Fruit fly (Drosophila melanogaster) whole organism, wandering third instar larva: ENCODE data around the gene IP3K2.

Source experiments
- Abd-B ChIP-seq: fragments of >200 bp; optimal IDR thresholded peaks from 2 replicates; lab custom pipeline; 2017; ENCODE audit warnings: missing biosample characterization, missing genetic modification characterization
- CG32264 ChIP-seq: fragments of 200-800 bp; sonication (Bioruptor generic); optimal IDR thresholded peaks from 2 replicates; lab custom pipeline; 2016; ENCODE audit warnings: missing biosample characterization, missing genetic modification characterization
- CG9705 ChIP-seq: fragments of 200-800 bp; sonication (Bioruptor generic); optimal IDR thresholded peaks from 2 replicates; lab custom pipeline; 2018; ENCODE audit warnings: missing biosample characterization, mild to moderate bottlenecking, missing genetic modification characterization
- CrebA ChIP-seq: fragments of 200-800 bp; sonication (Bioruptor generic); optimal IDR thresholded peaks from 2 replicates; lab custom pipeline; 2016; ENCODE audit warnings: missing biosample characterization, mild to moderate bottlenecking, missing genetic modification characterization, borderline replicate concordance
- Dfd ChIP-seq: fragments of >200 bp; optimal IDR thresholded peaks from 2 replicates; lab custom pipeline; 2017; ENCODE audit warnings: missing biosample characterization, missing genetic modification characterization
- Dif ChIP-seq: fragments of 200-275, 200-300 bp; sonication (Bioruptor generic); optimal IDR thresholded peaks from 2 replicates; lab custom pipeline; 2018; ENCODE audit warnings: missing biosample characterization, missing genetic modification characterization; ENCODE audit not compliant: partially characterized antibody
- GATAd ChIP-seq: sonication (Bioruptor generic); optimal IDR thresholded peaks from 2 replicates; lab custom pipeline; 2016; ENCODE audit warnings: missing biosample characterization, missing genetic modification characterization
- HLH106 ChIP-seq: fragments of 200-800 bp; optimal IDR thresholded peaks from 3 replicates; lab custom pipeline; 2019; ENCODE audit warnings: missing biosample characterization, mild to moderate bottlenecking, missing genetic modification characterization, moderate library complexity
- Hnf4 ChIP-seq: fragments of 200-800 bp; sonication (Bioruptor generic); optimal IDR thresholded peaks from 2 replicates; lab custom pipeline; 2016; ENCODE audit warnings: missing biosample characterization, mild to moderate bottlenecking, missing genetic modification characterization
- Hr78 ChIP-seq: fragments of >200 bp; optimal IDR thresholded peaks from 2 replicates; lab custom pipeline; 2017; ENCODE audit warnings: missing biosample characterization, missing genetic modification characterization
- Hr83 ChIP-seq: fragments of 200-300 bp; sonication (Bioruptor generic); optimal IDR thresholded peaks from 2 replicates; lab custom pipeline; 2016; ENCODE audit warnings: missing biosample characterization, mild to moderate bottlenecking, missing genetic modification characterization, moderate library complexity; ENCODE audit not compliant: poor library complexity, severe bottlenecking
- Jra ChIP-seq: sonication (Bioruptor generic); optimal IDR thresholded peaks from 2 replicates; lab custom pipeline; 2016; ENCODE audit warnings: missing biosample characterization, missing genetic modification characterization
- Mio ChIP-seq: sonication (Bioruptor generic); optimal IDR thresholded peaks from 2 replicates; lab custom pipeline; 2016; ENCODE audit warnings: missing biosample characterization, missing genetic modification characterization
- Myc ChIP-seq: fragments of >200 bp; optimal IDR thresholded peaks from 2 replicates; lab custom pipeline; 2017
- N ChIP-seq: fragments of >200 bp; optimal IDR thresholded peaks from 2 replicates; lab custom pipeline; 2018; ENCODE audit warnings: missing biosample characterization, missing external identifiers, missing genetic modification characterization
- OdsH ChIP-seq: fragments of 200-800 bp; sonication (Bioruptor generic); optimal IDR thresholded peaks from 2 replicates; lab custom pipeline; 2016; ENCODE audit warnings: missing biosample characterization, mild to moderate bottlenecking, missing genetic modification characterization
- Rel ChIP-seq, 2 experiments: fragments of 200-800 bp; sonication (Bioruptor generic) in 1 of 2; optimal IDR thresholded peaks; 2 replicates in 1 of 2; 3 replicates in 1 of 2; lab custom pipeline; 2016 to 2019; ENCODE audit warnings: mild to moderate bottlenecking in 2 of 2, missing biosample characterization in 2 of 2, missing genetic modification characterization in 2 of 2, moderate library complexity in 1 of 2
- Sp1 ChIP-seq: fragments of 200-800 bp; sonication (Bioruptor generic); optimal IDR thresholded peaks from 3 replicates; lab custom pipeline; 2019; ENCODE audit warnings: missing biosample characterization, mild to moderate bottlenecking, missing genetic modification characterization, moderate library complexity
- Vsx2 ChIP-seq: fragments of 200-300, 225-300 bp; sonication (Bioruptor generic); optimal IDR thresholded peaks from 2 replicates; lab custom pipeline; 2018; ENCODE audit warnings: missing biosample characterization, missing genetic modification characterization; ENCODE audit not compliant: partially characterized antibody
- br ChIP-seq: fragments of 200-800 bp; sonication (Bioruptor generic); optimal IDR thresholded peaks from 2 replicates; lab custom pipeline; 2016; ENCODE audit warnings: missing biosample characterization, missing genetic modification characterization
- brk ChIP-seq: fragments of 200-800 bp; sonication (Bioruptor generic); optimal IDR thresholded peaks from 2 replicates; lab custom pipeline; 2016; ENCODE audit warnings: missing biosample characterization, mild to moderate bottlenecking, missing genetic modification characterization
- dl ChIP-seq, 2 experiments: fragments of 175-275, 200-275 bp in 1 of 2; fragments of 200-275 bp in 1 of 2; sonication (Bioruptor generic); optimal IDR thresholded peaks; lab custom pipeline; 2018; ENCODE audit warnings: mild to moderate bottlenecking in 2 of 2, missing biosample characterization in 2 of 2, missing genetic modification characterization in 2 of 2, moderate library complexity in 2 of 2; ENCODE audit not compliant: partially characterized antibody in 2 of 2, insufficient read depth in 1 of 2
- dmrt93B ChIP-seq: fragments of 200-800 bp; sonication (Bioruptor generic); optimal IDR thresholded peaks from 2 replicates; lab custom pipeline; 2018; ENCODE audit warnings: missing biosample characterization, mild to moderate bottlenecking, missing genetic modification characterization
- dsf ChIP-seq: sonication (Bioruptor generic); optimal IDR thresholded peaks from 2 replicates; lab custom pipeline; 2016; ENCODE audit warnings: missing biosample characterization, missing genetic modification characterization, borderline replicate concordance
- ey ChIP-seq: fragments of 200-800 bp; sonication (Bioruptor generic); optimal IDR thresholded peaks from 2 replicates; lab custom pipeline; 2016; ENCODE audit warnings: missing biosample characterization, missing genetic modification characterization
- foxo ChIP-seq, 2 experiments: fragments of 200-800 bp; sonication (Bioruptor generic); optimal IDR thresholded peaks; 2 replicates in 1 of 2; 3 replicates in 1 of 2; lab custom pipeline; 2016 to 2017; ENCODE audit warnings: missing biosample characterization in 2 of 2, missing genetic modification characterization in 2 of 2
- fru ChIP-seq: fragments of 200-800 bp; sonication (Bioruptor generic); optimal IDR thresholded peaks from 3 replicates; lab custom pipeline; 2016; ENCODE audit warnings: missing biosample characterization, mild to moderate bottlenecking, missing genetic modification characterization
- h ChIP-seq: fragments of 200-800 bp; sonication (Bioruptor generic); optimal IDR thresholded peaks from 3 replicates; lab custom pipeline; 2016; ENCODE audit warnings: missing biosample characterization, mild to moderate bottlenecking, missing genetic modification characterization
- jim ChIP-seq: fragments of 175-275, 200-325 bp; sonication (Bioruptor generic); optimal IDR thresholded peaks from 2 replicates; lab custom pipeline; 2016; ENCODE audit warnings: missing biosample characterization, mild to moderate bottlenecking, missing genetic modification characterization
- lola ChIP-seq: fragments of >200 bp; optimal IDR thresholded peaks from 2 replicates; lab custom pipeline; 2017; ENCODE audit warnings: missing biosample characterization, missing genetic modification characterization
- pan ChIP-seq: fragments of >200 bp; optimal IDR thresholded peaks from 2 replicates; lab custom pipeline; 2017
- psq ChIP-seq: fragments of 200-800 bp; sonication (Bioruptor generic); optimal IDR thresholded peaks from 3 replicates; lab custom pipeline; 2017; ENCODE audit warnings: missing biosample characterization, mild to moderate bottlenecking, missing genetic modification characterization, moderate library complexity
- rgr ChIP-seq: fragments of 200-800 bp; sonication (Bioruptor generic); optimal IDR thresholded peaks from 3 replicates; lab custom pipeline; 2016; ENCODE audit warnings: missing biosample characterization, mild to moderate bottlenecking, missing genetic modification characterization
- sage ChIP-seq: fragments of 200-800 bp; sonication (Bioruptor generic); optimal IDR thresholded peaks from 2 replicates; lab custom pipeline; 2016; ENCODE audit warnings: missing biosample characterization, mild to moderate bottlenecking, missing genetic modification characterization
- sv ChIP-seq: fragments of 200-800 bp; sonication (Bioruptor generic); optimal IDR thresholded peaks from 3 replicates; lab custom pipeline; 2016; ENCODE audit warnings: missing biosample characterization, missing genetic modification characterization
- tai ChIP-seq: sonication (Bioruptor generic); optimal IDR thresholded peaks from 2 replicates; lab custom pipeline; 2016; ENCODE audit warnings: missing biosample characterization, missing genetic modification characterization
- usp ChIP-seq: fragments of >200 bp; optimal IDR thresholded peaks from 2 replicates; lab custom pipeline; 2017; ENCODE audit warnings: missing biosample characterization, missing genetic modification characterization
- woc ChIP-seq: sonication (Bioruptor generic); optimal IDR thresholded peaks from 2 replicates; lab custom pipeline; 2016; ENCODE audit warnings: missing biosample characterization, mild to moderate bottlenecking, missing genetic modification characterization

Gene IP3K2

dm6 chrX:13276713-13277112 lies 26.7 kb upstream of the IP3K2 start:
- no peak for TF ChIP-seq lola (GFP tag; lab: Kevin White, UChicago)
- TF ChIP-seq GATAd (GFP tag; lab: Kevin White, UChicago) = no peak
- peak; percentile 70 for TF ChIP-seq Sp1
- TF ChIP-seq N (GFP tag; lab: Kevin White, UChicago) = no peak
- no peak for TF ChIP-seq CG32264 (GFP tag; lab: Kevin White, UChicago)
- TF ChIP-seq tai (GFP tag; lab: Kevin White, UChicago) = no peak
- no peak for TF ChIP-seq Rel (GFP tag; optimal IDR thresholded peaks at IDR 0.05; lab: Kevin White, UChicago)
- TF ChIP-seq Rel (tag; optimal IDR thresholded peaks at IDR 0.05; lab: Kevin White, UChicago) = no peak
- TF ChIP-seq br (GFP tag; lab: Kevin White, UChicago) = no peak
- peak; percentile 52 for TF ChIP-seq OdsH (GFP tag; lab: Kevin White, UChicago)
- TF ChIP-seq psq (GFP tag; lab: Kevin White, UChicago) = peak; percentile 46
- no peak for TF ChIP-seq dsf
- TF ChIP-seq Hnf4 = peak; percentile 42
- TF ChIP-seq dmrt93B = peak; percentile 35
- TF ChIP-seq pan (lab: Kevin White, UChicago) = no peak
- TF ChIP-seq dl (GFP tag; optimal IDR thresholded peaks at IDR 0.05; lab: Kevin White, UChicago; ENCODE audit: insufficient read depth in 1 of 2, partially characterized antibody in 2 of 2) = no peak
- no peak for TF ChIP-seq CrebA (GFP tag; lab: Kevin White, UChicago)
- peak; percentile 61 for TF ChIP-seq HLH106 (tag; lab: Kevin White, UChicago)
- no peak for TF ChIP-seq Abd-B (GFP tag; lab: Kevin White, UChicago)
- no peak for TF ChIP-seq woc (GFP tag; lab: Kevin White, UChicago)
- TF ChIP-seq sage (GFP tag; lab: Kevin White, UChicago) = no peak
- no peak for TF ChIP-seq Myc
- TF ChIP-seq jim (GFP tag; lab: Kevin White, UChicago) = no peak
- peak in 1 of 2 experiments; percentile 59 for TF ChIP-seq foxo (GFP tag; optimal IDR thresholded peaks at IDR 0.05; lab: Kevin White, UChicago)
- TF ChIP-seq Dfd (GFP tag; lab: Kevin White, UChicago) = no peak
- TF ChIP-seq Mio (GFP tag; lab: Kevin White, UChicago) = no peak
- peak; percentile 38 for TF ChIP-seq h (GFP tag; lab: Kevin White, UChicago)
- TF ChIP-seq ey = no peak
- TF ChIP-seq brk (GFP tag; lab: Kevin White, UChicago) = no peak
- TF ChIP-seq sv (GFP tag; lab: Kevin White, UChicago) = peak; percentile 16
- TF ChIP-seq Vsx2 = no peak
- peak; percentile 59 for TF ChIP-seq rgr (GFP tag; lab: Kevin White, UChicago)
- TF ChIP-seq usp = no peak
- TF ChIP-seq Dif (GFP tag; lab: Kevin White, UChicago) = no peak
- no peak for TF ChIP-seq Hr83 (GFP tag; lab: Kevin White, UChicago)
- peak; percentile 10 for TF ChIP-seq Jra (GFP tag; lab: Kevin White, UChicago)
- no peak for TF ChIP-seq CG9705 (GFP tag; lab: Kevin White, UChicago)
- TF ChIP-seq fru (GFP tag; lab: Kevin White, UChicago) = peak; percentile 50
- TF ChIP-seq Hr78 (GFP tag; lab: Kevin White, UChicago) = no peak

DNA sequence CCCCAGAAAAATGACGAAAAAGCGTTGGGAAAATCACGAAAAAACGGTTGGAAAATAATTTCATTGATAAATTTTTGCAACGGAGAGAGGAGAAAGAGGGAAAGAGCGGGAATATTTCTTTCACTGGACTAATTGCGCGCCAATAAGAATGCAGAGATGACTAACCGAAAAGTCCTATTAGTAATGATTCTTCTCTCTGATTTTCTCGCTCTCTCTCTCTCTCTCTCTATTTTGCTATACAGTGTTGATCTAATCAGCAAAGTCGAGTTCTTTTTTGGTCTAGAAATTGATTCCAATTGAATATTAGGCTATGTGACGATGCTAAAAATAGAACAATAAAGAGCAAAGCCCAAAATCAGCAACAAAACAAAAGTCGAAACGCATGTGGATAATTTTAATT lies 26.3 kb upstream of the IP3K2 start:
- TF ChIP-seq Abd-B (GFP tag; lab: Kevin White, UChicago) (no peak), dmrt93B (no peak), N (GFP tag; lab: Kevin White, UChicago) (no peak), dsf (no peak), fru (GFP tag; lab: Kevin White, UChicago) (no peak), HLH106 (tag; lab: Kevin White, UChicago) (no peak), Vsx2 (no peak), jim (GFP tag; lab: Kevin White, UChicago) (no peak), brk (GFP tag; lab: Kevin White, UChicago) (no peak), dl (GFP tag; optimal IDR thresholded peaks at IDR 0.05; lab: Kevin White, UChicago; ENCODE audit: insufficient read depth in 1 of 2, partially characterized antibody in 2 of 2) (no peak)
